Fruit fly (Drosophila melanogaster): ENCODE measurements around the gene Ziz.

Ziz gene

DNA sequence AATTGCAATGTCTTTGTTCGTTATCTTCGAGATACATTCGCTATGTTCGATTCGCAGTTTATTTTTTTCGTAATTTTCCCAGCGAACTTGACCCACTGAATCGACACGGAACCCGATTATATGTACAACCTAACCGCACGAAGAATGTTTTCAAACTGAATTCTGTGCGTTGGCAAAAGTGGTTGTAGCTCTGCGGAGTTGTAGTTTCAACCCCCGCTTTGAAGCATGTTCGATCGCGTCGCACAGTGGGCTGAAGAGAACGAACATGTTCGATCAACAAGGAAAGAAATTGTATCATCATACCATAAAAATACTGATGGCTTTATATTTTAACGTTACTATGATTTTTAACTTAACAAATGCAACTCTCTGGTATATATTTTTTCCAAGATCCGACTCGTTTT is 48.2 kb upstream of the Ziz start (continued):
- TF ChIP-seq Ets65A (GFP tag), result peak; percentile 79
- peak; percentile 37 for TF ChIP-seq CG10979 (tag; optimal IDR thresholded peaks at IDR 0.05)
- peak; percentile 35 for TF ChIP-seq dmrt11E (tag; optimal IDR thresholded peaks at IDR 0.05)
- TF ChIP-seq CG5953 (GFP tag; IDR thresholded peaks at IDR 0.05), result no peak
- no peak for TF ChIP-seq Mrtf (GFP tag; IDR thresholded peaks at IDR 0.05)
- no peak for TF ChIP-seq Abd-B (GFP tag; optimal IDR thresholded peaks at IDR 0.05)
- no peak for TF ChIP-seq Mad (GFP tag; optimal IDR thresholded peaks at IDR 0.05)
- no peak for TF ChIP-seq CG12155 (GFP tag; optimal IDR thresholded peaks at IDR 0.05)
- TF ChIP-seq pros (GFP tag; optimal IDR thresholded peaks at IDR 0.05), result peak; percentile 63
- no peak for TF ChIP-seq Dip3 (GFP tag; optimal IDR thresholded peaks at IDR 0.05)
- no peak for TF ChIP-seq Oaz (GFP tag; IDR thresholded peaks at IDR 0.05)
- TF ChIP-seq ase (GFP tag; IDR thresholded peaks at IDR 0.05), result no peak
- no peak for TF ChIP-seq Six4 (GFP tag; optimal IDR thresholded peaks at IDR 0.05)
- 0 out of 3 replicates have a peak, but pooled peaks have one; percentile 19 for TF ChIP-seq sr (GFP tag; IDR thresholded peaks at IDR 0.05)
- no peak for TF ChIP-seq Nf-YB (GFP tag; optimal IDR thresholded peaks at IDR 0.05)
- TF ChIP-seq Camta (GFP tag; optimal IDR thresholded peaks at IDR 0.05), result peak; percentile 1
- TF ChIP-seq CG7556 (GFP tag; optimal IDR thresholded peaks at IDR 0.05), result peak; percentile 2
- peak; percentile 5 for TF ChIP-seq Bteb2 (GFP tag; optimal IDR thresholded peaks at IDR 0.05)
- peak; percentile 27 for TF ChIP-seq CG2712 (tag; optimal IDR thresholded peaks at IDR 0.05)
- TF ChIP-seq CG7987 (GFP tag; optimal IDR thresholded peaks at IDR 0.05), result no peak
- no peak for TF ChIP-seq crp (GFP tag; optimal IDR thresholded peaks at IDR 0.05)
- no peak for TF ChIP-seq Asciz (GFP tag; optimal IDR thresholded peaks at IDR 0.05)
- TF ChIP-seq CG13624 (GFP tag; optimal IDR thresholded peaks at IDR 0.05), result peak; percentile 42
- TF ChIP-seq Spps (tag; optimal IDR thresholded peaks at IDR 0.05), result no peak
- TF ChIP-seq amos (GFP tag; IDR thresholded peaks at IDR 0.05; ENCODE audit: partially characterized antibody), result no peak; the same call in 1 of the 2 replicates
- TF ChIP-seq Fer1 (GFP tag; optimal IDR thresholded peaks at IDR 0.05), result no peak
- TF ChIP-seq CG1603 (tag; optimal IDR thresholded peaks at IDR 0.05), result peak; percentile 27
- peak; percentile 21 for TF ChIP-seq CG7839 (tag; optimal IDR thresholded peaks at IDR 0.05)
- no peak for TF ChIP-seq Doc2 (GFP tag; IDR thresholded peaks at IDR 0.05)
- no peak for TF ChIP-seq stc (GFP tag; IDR thresholded peaks at IDR 0.05)
- TF ChIP-seq Optix (GFP tag; IDR thresholded peaks at IDR 0.05), result no peak
- no peak for TF ChIP-seq tio (GFP tag; optimal IDR thresholded peaks at IDR 0.05)
- peak; percentile 89 for TF ChIP-seq Jarid2 (GFP tag; optimal IDR thresholded peaks at IDR 0.05)
- TF ChIP-seq CG14014 (GFP tag; IDR thresholded peaks at IDR 0.05), result no peak
- TF ChIP-seq Dp (GFP tag; optimal IDR thresholded peaks at IDR 0.05), result no peak
- TF ChIP-seq NC2α (GFP tag; optimal IDR thresholded peaks at IDR 0.05), result peak; percentile 13
- no peak for TF ChIP-seq fd102C (GFP tag; optimal IDR thresholded peaks at IDR 0.05)
- no peak for TF ChIP-seq inv (GFP tag; IDR thresholded peaks at IDR 0.05; ENCODE audit: partially characterized antibody)
- TF ChIP-seq CG7928 (GFP tag; optimal IDR thresholded peaks at IDR 0.05), result no peak
- TF ChIP-seq tup (GFP tag; optimal IDR thresholded peaks at IDR 0.05), result no peak
- no peak for TF ChIP-seq C15 (GFP tag; IDR thresholded peaks at IDR 0.05)
- peak; percentile 20; the same call in 1 of the 3 replicates for TF ChIP-seq otp (GFP tag; IDR thresholded peaks at IDR 0.05)
- TF ChIP-seq zfh1 (GFP tag; IDR thresholded peaks at IDR 0.05), result no peak
- no peak for TF ChIP-seq ac (GFP tag; optimal IDR thresholded peaks at IDR 0.05)
- TF ChIP-seq ssp (GFP tag; IDR thresholded peaks at IDR 0.05), result no peak
- no peak for TF ChIP-seq ftz-f1 (GFP tag; optimal IDR thresholded peaks at IDR 0.05)
- TF ChIP-seq lmd (GFP tag; IDR thresholded peaks at IDR 0.05), result 0 out of 2 replicates have a peak, but pooled peaks have one; percentile 16
- peak; percentile 25; the same call in 1 of the 3 replicates for TF ChIP-seq Dbx (GFP tag; IDR thresholded peaks at IDR 0.05)
- TF ChIP-seq CG17612 (GFP tag; IDR thresholded peaks at IDR 0.05), result no peak
- TF ChIP-seq tll (GFP tag; optimal IDR thresholded peaks at IDR 0.05), result peak in 1 of 2 experiments; percentile 41
- no peak for TF ChIP-seq Sry-δ (GFP tag; optimal IDR thresholded peaks at IDR 0.05)

All from whole organism, embryonic.